Worm (Caenorhabditis elegans) whole organism, late embryonic: ENCODE measurements around the gene msp-3.

Source experiments
- ceh-19 ChIP-seq: fragments of 200-800 bp; sonication (Bioruptor generic); optimal IDR thresholded peaks from 2 replicates; lab custom pipeline; 2018; ENCODE audit warnings: mild to moderate bottlenecking, missing genetic modification characterization, missing compliant biosample characterization
- ceh-22 ChIP-seq: sonication (generic microtip); optimal IDR thresholded peaks from 2 replicates; lab custom pipeline; 2017; ENCODE audit warnings: missing biosample characterization, missing genetic modification characterization
- ceh-31 ChIP-seq: sonication (generic microtip); optimal IDR thresholded peaks from 2 replicates; lab custom pipeline; 2016; ENCODE audit warnings: missing genetic modification characterization, missing compliant biosample characterization
- ceh-34 ChIP-seq: sonication (generic microtip); optimal IDR thresholded peaks from 2 replicates; lab custom pipeline; 2016; ENCODE audit warnings: mild to moderate bottlenecking, missing genetic modification characterization, missing compliant biosample characterization
- ceh-9 ChIP-seq: sonication (generic microtip); optimal IDR thresholded peaks from 2 replicates; lab custom pipeline; 2016; ENCODE audit warnings: mild to moderate bottlenecking, missing genetic modification characterization, inconsistent platforms, missing compliant biosample characterization
- eyg-1 ChIP-seq: sonication (generic microtip); optimal IDR thresholded peaks from 2 replicates; lab custom pipeline; 2016; ENCODE audit warnings: missing genotype, missing genetic modification characterization, missing compliant biosample characterization
- mec-3 ChIP-seq: sonication (generic microtip); optimal IDR thresholded peaks from 2 replicates; lab custom pipeline; 2016; ENCODE audit warnings: borderline replicate concordance, missing genetic modification characterization, missing compliant biosample characterization
- odd-2 ChIP-seq: sonication (generic microtip); optimal IDR thresholded peaks from 2 replicates; lab custom pipeline; 2017; ENCODE audit warnings: antibody characterized with exemption, mild to moderate bottlenecking, missing genetic modification characterization, missing compliant biosample characterization
- pqm-1 ChIP-seq: sonication (generic microtip); optimal IDR thresholded peaks from 2 replicates; lab custom pipeline; 2016; ENCODE audit warnings: missing genetic modification characterization, missing compliant biosample characterization
- ttx-3 ChIP-seq: sonication (generic microtip); optimal IDR thresholded peaks from 2 replicates; lab custom pipeline; 2016; ENCODE audit warnings: missing genetic modification reagents, missing genetic modification characterization, missing compliant biosample characterization
- unc-3 ChIP-seq, 2 experiments: fragments of 200-800 bp in 1 of 2; sonication (Bioruptor generic) in 1 of 2; sonication (generic microtip) in 1 of 2; conservative IDR thresholded peaks in 1 of 2; optimal IDR thresholded peaks in 1 of 2; 2 replicates each; pipeline versions ENCODE4 v1.3.6 to Lab custom; 2016 to 2022; ENCODE audit warnings: missing compliant biosample characterization in 2 of 2, missing genetic modification characterization in 2 of 2, missing genetic modification reagents in 1 of 2

DNA sequence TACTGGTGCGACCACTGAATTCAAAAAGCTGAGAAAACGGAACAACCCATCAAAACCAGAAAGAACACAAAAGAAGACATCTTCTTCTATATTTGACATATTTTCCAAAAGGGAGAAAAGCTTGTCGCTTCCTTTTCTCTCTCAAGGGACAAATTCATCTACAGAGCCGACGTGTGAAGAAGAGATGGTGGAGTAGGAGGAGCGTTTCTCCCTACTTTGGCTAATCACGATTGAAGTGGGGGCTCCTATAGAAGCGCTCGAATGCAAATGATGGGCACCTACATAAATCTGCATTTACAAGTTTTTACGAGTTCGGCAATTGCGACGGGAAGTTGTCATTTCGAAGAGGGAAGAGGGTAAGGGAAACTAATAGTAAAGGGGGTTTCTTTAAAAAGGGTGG is 20.2 kb upstream of the msp-3 start:
- TF ChIP-seq unc-3 (GFP tag; conservative IDR thresholded peaks at IDR 0.05; lab: Robert Waterston, UW), result no peak
- TF ChIP-seq unc-3 (tag; optimal IDR thresholded peaks at IDR 0.05; lab: Kevin White, UChicago), result no peak
- TF ChIP-seq odd-2 (tag; lab: Kevin White, UChicago), result no peak
- TF ChIP-seq ceh-9 (tag; lab: Kevin White, UChicago), result no peak
- TF ChIP-seq ttx-3 (tag; lab: Kevin White, UChicago), result no peak
- no peak for TF ChIP-seq ceh-22 (tag; lab: Kevin White, UChicago)
- TF ChIP-seq pqm-1 (tag; lab: Kevin White, UChicago), result no peak
- no peak for TF ChIP-seq ceh-31
- TF ChIP-seq eyg-1 (tag; lab: Kevin White, UChicago), result no peak
- TF ChIP-seq ceh-34 (tag; lab: Kevin White, UChicago), result no peak
- no peak for TF ChIP-seq ceh-19 (GFP tag; lab: Kevin White, UChicago)
- no peak for TF ChIP-seq mec-3
